Fruit fly (Drosophila melanogaster): ENCODE measurements around the gene mael.

Gene mael

DNA sequence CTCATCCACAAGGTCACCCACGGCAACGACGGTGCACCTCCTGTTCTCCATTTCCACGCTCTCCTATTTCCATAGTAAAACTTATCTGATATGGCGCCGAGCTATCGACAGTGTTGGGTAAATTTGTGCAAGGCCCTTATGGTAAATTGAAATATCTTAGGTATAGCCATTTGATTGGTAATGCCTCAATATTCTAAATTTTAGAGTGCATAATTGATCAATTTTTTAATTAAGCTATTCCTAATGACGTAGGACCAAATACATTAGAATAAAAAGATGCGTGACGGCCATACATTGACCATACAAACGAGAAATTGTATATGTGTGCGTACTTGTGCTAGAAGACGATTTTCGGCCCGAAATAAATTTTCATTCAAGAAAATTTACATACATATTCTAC, 988 bp downstream of the mael start, which contains the start of gene CG14451:
Gene CG14451, minus strand, starts transcription at position 101 of the 400 bp plus-strand sequence.
- TF ChIP-seq psq (optimal IDR thresholded peaks at IDR 0.05) (no peak), Sin3A (optimal IDR thresholded peaks at IDR 0.05) (no peak), h (optimal IDR thresholded peaks at IDR 0.05) (no peak), ttk (optimal IDR thresholded peaks at IDR 0.05) (no peak), Myc (optimal IDR thresholded peaks at IDR 0.05) (no peak)

DNA sequence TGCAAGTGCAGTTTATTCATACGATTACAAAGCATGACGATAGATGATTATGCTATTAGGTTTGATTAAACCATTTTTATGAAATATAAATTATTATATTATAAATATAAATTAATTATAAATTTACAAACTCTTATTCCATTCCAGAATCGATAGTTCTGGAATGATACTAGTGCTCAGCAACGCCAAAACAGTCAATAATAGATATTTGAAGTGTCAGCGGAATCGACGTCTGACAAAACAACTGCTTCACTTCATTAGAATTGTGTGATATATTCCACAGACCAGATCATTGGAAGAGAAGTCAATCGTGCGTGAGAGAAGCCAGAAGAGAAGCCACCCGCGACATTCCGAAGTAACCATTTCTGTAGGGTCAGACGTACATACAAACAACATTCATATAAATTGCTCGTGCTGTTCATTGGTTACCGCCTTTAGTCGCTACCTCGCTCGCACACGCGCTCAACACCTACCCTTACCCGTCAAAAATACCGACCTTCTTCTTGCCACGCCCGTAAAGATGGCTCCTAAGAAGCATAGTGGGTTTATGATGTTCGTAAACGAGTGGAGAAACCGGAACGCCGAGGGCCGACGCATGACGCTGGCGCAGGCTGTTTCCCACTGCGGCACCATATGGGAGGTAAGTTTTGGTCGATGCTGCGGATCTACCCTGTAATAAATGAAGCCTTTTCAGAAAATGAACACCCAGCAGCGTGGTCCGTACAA, 3.2 kb downstream of the mael start:
- no peak for TF ChIP-seq ttk (optimal IDR thresholded peaks at IDR 0.05)

DNA sequence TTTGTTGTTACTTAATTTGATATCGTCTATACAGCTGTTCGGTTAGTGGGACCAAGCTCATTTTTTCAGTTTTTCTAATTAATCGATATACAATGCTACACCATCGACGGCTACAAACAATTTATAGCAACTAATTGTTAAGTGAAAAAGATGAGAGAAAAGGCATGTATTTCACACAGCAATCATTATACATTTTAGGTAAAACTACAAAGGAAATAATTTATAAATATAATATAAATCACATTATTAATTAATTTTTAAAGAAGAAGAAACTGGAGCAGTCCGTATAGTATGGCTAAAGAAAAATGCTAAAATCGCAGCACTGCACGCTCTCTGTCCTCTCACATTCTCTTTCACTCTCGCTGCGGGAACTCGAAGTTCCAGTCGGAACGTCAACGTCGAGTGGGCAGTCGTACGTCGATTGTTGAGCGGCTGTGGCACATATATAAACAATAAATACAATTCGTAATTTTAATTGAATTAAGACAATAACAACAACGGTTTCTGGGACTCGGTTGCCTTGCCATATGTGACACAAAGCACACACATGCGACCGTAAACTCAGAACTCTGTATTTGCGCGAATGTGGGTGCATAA, 6.8 kb downstream of the mael start, which contains the start of the genes CG14450 and CG11367:
Gene CG14450, minus strand, starts transcription at position 51 of the 597 bp plus-strand sequence.
Gene CG11367, plus strand, starts transcription at position 373 of the 597 bp plus-strand sequence.
- TF ChIP-seq ttk (optimal IDR thresholded peaks at IDR 0.05) (no peak), h (optimal IDR thresholded peaks at IDR 0.05) (no peak), insv (optimal IDR thresholded peaks at IDR 0.05) (no peak), psq (optimal IDR thresholded peaks at IDR 0.05) (no peak), Myc (optimal IDR thresholded peaks at IDR 0.05) (no peak), Sin3A (optimal IDR thresholded peaks at IDR 0.05) (no peak)

DNA sequence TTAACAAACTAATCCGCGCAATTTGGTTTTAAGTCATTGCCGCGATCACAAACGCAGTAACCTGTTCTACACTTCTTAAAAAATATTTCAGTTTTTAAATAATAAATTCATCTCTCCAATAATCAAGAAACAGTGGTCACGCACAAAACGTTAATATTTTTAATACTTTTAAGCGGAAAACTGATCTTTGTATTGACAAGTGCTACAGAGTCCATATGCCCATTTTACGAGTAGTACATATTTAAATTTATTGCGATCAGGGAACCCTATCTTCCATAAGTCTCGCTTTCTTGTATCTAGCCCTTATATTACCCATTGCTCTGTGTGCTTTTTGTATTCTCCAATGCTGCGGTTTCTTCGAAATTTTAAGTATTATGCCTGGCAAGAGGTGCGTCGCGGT, 8.5 kb downstream of the mael start, which contains the start of gene CG32454:
Gene CG32454, plus strand, starts transcription at position 301 of the 400 bp plus-strand sequence.
- TF ChIP-seq Myc (optimal IDR thresholded peaks at IDR 0.05), result no peak

DNA sequence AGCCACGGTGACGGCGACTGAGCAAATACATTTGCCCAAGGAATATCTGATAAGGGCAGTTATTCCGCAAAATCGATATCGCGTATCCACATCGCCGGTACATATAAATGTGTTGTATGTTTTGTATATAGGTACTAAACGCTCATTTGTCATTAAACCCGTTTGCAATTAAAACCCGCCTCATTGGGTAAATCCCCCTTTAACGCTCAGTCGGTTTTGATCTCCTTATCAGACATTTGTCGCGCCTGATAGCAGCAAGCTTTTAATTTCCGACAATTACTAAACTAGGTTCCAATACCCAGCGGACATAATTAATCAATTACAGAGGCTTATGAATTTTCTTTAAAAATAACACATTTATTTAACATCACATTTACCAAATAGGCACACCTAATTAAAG, 10.4 kb downstream of the mael start:
- no peak for TF ChIP-seq ttk (optimal IDR thresholded peaks at IDR 0.05)
- no peak for TF ChIP-seq Myc (optimal IDR thresholded peaks at IDR 0.05)
- TF ChIP-seq h (optimal IDR thresholded peaks at IDR 0.05), result no peak
- no peak for TF ChIP-seq insv (optimal IDR thresholded peaks at IDR 0.05)
- TF ChIP-seq Sin3A (optimal IDR thresholded peaks at IDR 0.05), result no peak
- no peak for TF ChIP-seq psq (optimal IDR thresholded peaks at IDR 0.05)

DNA sequence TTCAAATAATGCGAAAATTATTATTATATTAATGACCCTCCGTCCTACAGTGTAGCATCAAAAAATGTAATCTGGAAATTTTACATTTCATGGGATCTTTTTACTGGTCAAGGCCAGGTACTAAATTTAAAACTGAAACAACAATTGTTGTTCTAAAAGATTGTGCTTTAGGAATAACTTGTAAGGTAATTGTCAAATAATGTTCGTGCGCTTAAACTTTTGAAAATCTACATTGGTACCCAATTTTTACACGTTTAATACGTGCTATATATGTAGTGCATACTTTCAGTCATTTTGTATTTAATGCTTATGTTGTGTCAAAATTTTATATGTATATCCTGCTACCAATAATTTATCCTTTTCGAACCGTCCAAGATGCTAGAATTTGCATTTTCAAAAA, 12.6 kb downstream of the mael start:
- TF ChIP-seq h (optimal IDR thresholded peaks at IDR 0.05) (no peak), Myc (optimal IDR thresholded peaks at IDR 0.05) (no peak), Sin3A (optimal IDR thresholded peaks at IDR 0.05) (no peak), psq (optimal IDR thresholded peaks at IDR 0.05) (no peak), insv (optimal IDR thresholded peaks at IDR 0.05) (no peak), ttk (optimal IDR thresholded peaks at IDR 0.05) (no peak)

DNA sequence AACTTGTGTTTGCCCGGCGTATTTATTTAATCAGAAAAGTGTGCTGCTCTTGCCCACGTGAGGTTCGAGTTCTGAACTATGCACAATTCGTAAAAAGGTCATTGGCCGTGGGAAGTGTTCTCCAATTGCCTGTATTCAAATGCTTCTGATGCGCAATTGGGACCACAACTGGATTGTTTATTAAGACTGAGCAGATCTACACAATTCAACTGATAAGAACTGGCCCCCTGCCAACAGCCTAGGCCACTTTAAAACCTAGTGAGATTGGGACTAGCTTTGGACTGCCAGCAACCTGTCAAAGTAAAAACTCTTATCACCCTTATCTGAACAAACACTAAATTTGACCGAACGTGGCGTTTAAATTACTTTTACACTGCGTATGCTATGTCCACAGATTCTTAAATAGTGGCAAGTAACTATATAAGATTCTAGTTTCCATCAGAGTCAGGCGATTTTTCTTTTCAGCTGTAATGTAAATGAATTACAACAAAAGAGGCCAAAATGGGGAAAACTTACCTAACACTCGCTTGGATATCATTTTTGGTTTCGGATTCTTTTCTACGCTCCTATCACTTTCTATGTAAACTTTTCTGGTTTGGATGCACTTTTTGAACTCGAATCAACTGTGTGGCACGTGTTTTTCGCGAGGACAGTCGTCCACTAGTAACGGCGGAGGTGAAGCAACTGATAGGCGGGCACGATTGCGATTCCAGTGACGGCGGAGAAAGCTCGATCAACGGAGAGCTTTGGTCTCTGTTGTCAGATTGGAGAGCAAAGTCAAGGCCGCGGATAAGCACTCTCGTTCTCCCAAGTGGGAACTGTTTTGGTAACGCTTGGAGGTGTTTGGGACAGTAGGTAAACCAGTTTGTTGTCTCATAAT, 17.0 kb downstream of the mael start, which contains the start of gene CG11241:
Gene CG11241, minus strand, starts transcription at position 689 of the 880 bp plus-strand sequence.
- TF ChIP-seq insv (optimal IDR thresholded peaks at IDR 0.05) (no peak), Sin3A (optimal IDR thresholded peaks at IDR 0.05) (no peak), psq (optimal IDR thresholded peaks at IDR 0.05) (no peak), ttk (optimal IDR thresholded peaks at IDR 0.05) (no peak), h (optimal IDR thresholded peaks at IDR 0.05) (no peak), Myc (optimal IDR thresholded peaks at IDR 0.05) (no peak)

DNA sequence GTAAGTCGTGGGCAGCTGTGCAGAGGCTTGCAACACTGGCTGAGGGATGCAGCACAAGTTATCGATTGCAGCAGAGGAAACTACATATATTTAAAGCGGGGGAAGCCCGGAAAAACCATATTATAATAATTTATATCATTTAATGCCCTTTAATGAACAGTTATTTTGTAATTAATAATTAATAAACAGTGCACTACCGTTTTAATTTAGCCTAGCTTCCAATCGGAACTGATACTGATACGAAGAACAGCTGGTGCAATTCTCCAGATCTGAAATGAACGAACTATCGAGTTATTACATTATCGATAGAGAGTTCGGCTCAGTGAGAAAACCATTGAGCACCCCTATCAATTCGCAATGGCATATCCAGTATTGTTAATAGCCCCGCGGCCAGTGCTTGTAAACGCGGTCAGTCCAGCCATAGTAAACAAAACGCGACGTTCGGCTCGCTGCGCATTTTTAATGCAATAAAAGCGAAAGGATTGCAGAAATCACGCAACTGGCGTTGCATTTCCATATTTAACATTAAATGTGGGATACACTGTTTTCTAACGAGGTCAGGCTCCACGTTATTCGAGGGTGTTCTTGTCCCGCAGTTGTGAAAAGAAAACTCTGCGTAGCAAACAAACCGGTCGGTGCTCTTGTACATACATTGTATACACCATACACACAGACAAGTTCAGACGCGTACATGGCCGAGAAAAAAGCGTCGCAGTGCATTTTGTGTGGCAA, 20.6 kb downstream of the mael start, which contains the start of gene CG7369:
Gene CG7369, plus strand, starts transcription at position 405 of the 732 bp plus-strand sequence.
- TF ChIP-seq Myc (optimal IDR thresholded peaks at IDR 0.05) (no peak), h (optimal IDR thresholded peaks at IDR 0.05) (no peak), ttk (optimal IDR thresholded peaks at IDR 0.05) (no peak), Sin3A (optimal IDR thresholded peaks at IDR 0.05) (no peak), insv (optimal IDR thresholded peaks at IDR 0.05) (no peak), psq (optimal IDR thresholded peaks at IDR 0.05) (no peak)

DNA sequence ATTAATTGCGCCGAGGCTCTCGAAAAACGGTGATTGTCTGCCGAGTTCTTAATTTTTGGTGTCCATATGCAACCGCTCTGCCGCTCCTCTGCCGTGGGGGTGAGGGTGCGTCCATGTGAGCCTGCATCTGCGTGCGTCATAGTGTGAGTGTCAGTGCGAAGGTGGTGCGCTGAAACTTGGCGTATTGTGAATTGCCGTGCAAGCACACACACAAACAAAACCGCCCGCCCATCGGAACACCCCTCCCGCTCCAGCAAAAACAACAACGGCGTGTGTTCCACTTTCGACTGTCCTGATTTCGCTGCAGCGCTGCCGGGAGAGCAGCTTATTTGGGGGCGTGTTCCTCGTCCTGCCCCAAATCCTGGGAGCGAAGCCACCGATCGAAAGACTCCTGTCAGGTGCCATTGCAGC, 21.1 kb downstream of the mael start:
- TF ChIP-seq ttk (optimal IDR thresholded peaks at IDR 0.05), result no peak
- TF ChIP-seq Myc (optimal IDR thresholded peaks at IDR 0.05), result no peak

DNA sequence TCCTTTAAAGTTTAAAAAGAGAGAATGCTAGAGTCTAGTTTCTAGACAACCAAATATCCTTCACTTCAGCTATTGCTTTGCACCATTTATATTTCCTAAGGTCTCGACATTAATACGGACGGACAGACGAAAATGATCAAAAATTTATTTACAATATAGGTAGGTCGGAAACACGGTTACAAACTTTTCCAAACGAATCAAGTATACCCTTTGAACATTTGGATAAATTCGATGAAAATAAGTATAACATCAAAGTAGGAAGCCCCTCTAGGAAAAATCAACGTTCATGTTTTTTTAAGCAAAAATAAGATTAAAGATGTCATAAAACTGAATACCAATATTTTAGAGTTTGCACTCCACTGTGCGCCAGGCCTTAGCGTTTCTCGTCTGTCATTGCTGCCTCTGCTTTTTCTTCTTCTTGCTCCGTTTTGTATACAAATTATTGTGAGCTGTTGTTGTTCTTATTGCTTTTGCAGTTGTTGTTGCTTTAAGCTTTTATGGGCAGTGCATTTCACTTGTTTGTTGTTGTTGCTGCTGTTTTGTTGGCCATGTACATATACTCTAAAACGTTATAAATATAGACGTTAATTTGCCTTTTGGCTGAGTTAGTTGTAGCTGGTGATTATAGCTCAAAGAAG, 22.1 kb downstream of the mael start:
- TF ChIP-seq insv (optimal IDR thresholded peaks at IDR 0.05) (no peak), Myc (optimal IDR thresholded peaks at IDR 0.05) (no peak), psq (optimal IDR thresholded peaks at IDR 0.05) (no peak), h (optimal IDR thresholded peaks at IDR 0.05) (no peak), ttk (optimal IDR thresholded peaks at IDR 0.05) (no peak), Sin3A (optimal IDR thresholded peaks at IDR 0.05) (no peak)

DNA sequence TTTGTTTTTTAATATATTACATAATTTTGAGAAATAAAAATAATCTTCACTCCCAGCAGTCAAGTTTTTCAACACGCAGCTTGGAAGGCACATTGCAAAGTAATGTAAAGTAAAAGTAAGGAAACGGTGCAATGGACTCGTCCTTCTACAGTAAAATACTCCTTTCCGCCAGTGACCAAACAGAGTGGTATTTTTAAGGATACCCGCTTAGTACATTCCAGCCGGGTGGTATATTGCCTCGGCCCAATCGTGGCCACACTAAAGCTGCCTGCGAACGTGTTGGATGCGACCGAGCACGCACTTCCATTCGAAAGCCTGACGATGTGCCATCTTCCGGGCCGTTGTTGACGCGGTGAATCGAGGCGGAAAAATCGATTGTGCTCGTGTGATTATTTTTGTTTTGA, 28.1 kb downstream of the mael start, which contains the start of gene SPoCk:
Gene SPoCk, plus strand, starts transcription at position 298 of the 404 bp plus-strand sequence.
- TF ChIP-seq ttk (optimal IDR thresholded peaks at IDR 0.05) (no peak), h (optimal IDR thresholded peaks at IDR 0.05) (no peak), insv (optimal IDR thresholded peaks at IDR 0.05) (no peak)

Data from Kc167 (cell line).